Fruit fly (Drosophila melanogaster): ENCODE results near the gene Fum3.
A peak's percentile ranks its signal among the peaks of the same experiment; 100 is the strongest.

Fum3 gene

DNA sequence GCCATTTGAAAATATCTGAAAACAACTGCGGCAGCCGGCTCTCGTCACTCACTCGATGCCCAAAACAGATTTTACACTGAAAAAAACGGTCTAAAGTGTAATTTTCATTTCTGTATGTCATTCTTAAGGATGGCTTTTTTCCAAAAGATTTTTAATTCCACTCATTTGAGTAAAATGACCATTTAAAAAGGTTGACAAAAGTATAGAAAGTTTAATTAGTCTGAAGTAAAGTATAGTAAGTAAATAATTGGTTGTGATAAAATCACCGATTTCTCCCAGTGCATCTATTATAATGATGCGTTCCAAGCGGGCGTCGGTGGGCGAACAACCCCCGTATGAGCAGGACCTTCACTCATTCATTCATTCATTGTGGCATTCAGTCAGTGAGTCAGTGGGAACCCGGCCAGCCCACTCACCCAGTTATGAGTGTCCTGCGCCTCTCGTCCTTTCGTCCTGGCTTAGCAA, 43.3 kb downstream of the Fum3 start (continued):
- TF ChIP-seq CG7963 (GFP tag; IDR thresholded peaks at IDR 0.05; ENCODE audit: partially characterized antibody) (no peak), CG3407 (GFP tag; optimal IDR thresholded peaks at IDR 0.05) (peak; percentile 57), NfI (GFP tag; optimal IDR thresholded peaks at IDR 0.05) (no peak), CG4730 (GFP tag; IDR thresholded peaks at IDR 0.05) (peak; percentile 61; the same call in 1 of the 2 replicates), wor (GFP tag; IDR thresholded peaks at IDR 0.05) (peak; percentile 49; the same call in 1 of the 2 replicates), pb (GFP tag; optimal IDR thresholded peaks at IDR 0.05) (peak; percentile 30), Fer3 (tag; optimal IDR thresholded peaks at IDR 0.05) (peak; percentile 64), emc (GFP tag; optimal IDR thresholded peaks at IDR 0.05) (no peak), CG33557 (GFP tag; optimal IDR thresholded peaks at IDR 0.05) (peak; percentile 67), Gug (GFP tag; IDR thresholded peaks at IDR 0.05) (peak; percentile 31; the same call in 2 of the 4 replicates), Kr (GFP tag; optimal IDR thresholded peaks at IDR 0.05) (no peak), Bgb (GFP tag; IDR thresholded peaks at IDR 0.05; ENCODE audit: partially characterized antibody) (no peak), Aef1 (GFP tag; IDR thresholded peaks at IDR 0.05) (peak; percentile 56), trh (GFP tag; optimal IDR thresholded peaks at IDR 0.05) (peak; percentile 49), Mes4 (GFP tag; optimal IDR thresholded peaks at IDR 0.05) (peak; percentile 56), CG10979 (tag; optimal IDR thresholded peaks at IDR 0.05) (peak; percentile 92), CG12236 (GFP tag; optimal IDR thresholded peaks at IDR 0.05) (peak; percentile 23), sim (GFP tag; IDR thresholded peaks at IDR 0.05) (peak; percentile 61; the same call in 1 of the 2 replicates), CG9437 (GFP tag; optimal IDR thresholded peaks at IDR 0.05) (peak; percentile 55), gro (GFP tag; optimal IDR thresholded peaks at IDR 0.05) (no peak), tgo (GFP tag; IDR thresholded peaks at IDR 0.05) (peak; percentile 77), CG2202 (tag; optimal IDR thresholded peaks at IDR 0.05) (peak; percentile 59), CG6254 (GFP tag; optimal IDR thresholded peaks at IDR 0.05) (peak; percentile 71), Lim3 (GFP tag; IDR thresholded peaks at IDR 0.05) (0 out of 2 replicates have a peak, but pooled peaks have one; percentile 25), CoRest (tag; optimal IDR thresholded peaks at IDR 0.05) (peak; percentile 76), Dref (GFP tag; IDR thresholded peaks at IDR 0.05) (no peak), jumu (GFP tag; optimal IDR thresholded peaks at IDR 0.05) (peak; percentile 37), CG14667 (GFP tag; IDR thresholded peaks at IDR 0.05) (peak; percentile 52; the same call in 1 of the 2 replicates), croc (GFP tag; conservative IDR thresholded peaks at IDR 0.05) (peak; percentile 78), CG2678 (tag; optimal IDR thresholded peaks at IDR 0.05) (peak; percentile 88), dm (GFP tag; optimal IDR thresholded peaks at IDR 0.05) (peak; percentile 19), exex (tag; optimal IDR thresholded peaks at IDR 0.05) (peak; percentile 29), sc (optimal IDR thresholded peaks at IDR 0.05) (no peak), sc (GFP tag; optimal IDR thresholded peaks at IDR 0.05) (peak; percentile 64), CG8281 (tag; optimal IDR thresholded peaks at IDR 0.05) (peak; percentile 98), MESR4 (GFP tag; optimal IDR thresholded peaks at IDR 0.05) (no peak), CG3726 (GFP tag; IDR thresholded peaks at IDR 0.05) (peak; percentile 78; the same call in 1 of the 3 replicates), Atf3 (GFP tag; optimal IDR thresholded peaks at IDR 0.05) (peak; percentile 54), Max (GFP tag; optimal IDR thresholded peaks at IDR 0.05) (peak; percentile 52), ap (GFP tag; IDR thresholded peaks at IDR 0.05) (peak; percentile 68), CG9215 (GFP tag; IDR thresholded peaks at IDR 0.05) (peak; percentile 47; the same call in 1 of the 2 replicates), Hr3 (GFP tag; optimal IDR thresholded peaks at IDR 0.05) (peak; percentile 57), hkb (optimal IDR thresholded peaks at IDR 0.05) (no peak), hkb (GFP tag; IDR thresholded peaks at IDR 0.05) (peak; percentile 85), CG7357 (GFP tag; IDR thresholded peaks at IDR 0.05) (peak; percentile 74), CG17829 (tag; optimal IDR thresholded peaks at IDR 0.05) (peak; percentile 85), unpg (GFP tag; optimal IDR thresholded peaks at IDR 0.05) (peak; percentile 77), en (GFP tag; optimal IDR thresholded peaks at IDR 0.05) (no peak), ranshi (GFP tag; IDR thresholded peaks at IDR 0.05) (peak; percentile 79; the same call in 1 of the 2 replicates), fu2 (GFP tag; optimal IDR thresholded peaks at IDR 0.05) (no peak), C15 (GFP tag; IDR thresholded peaks at IDR 0.05) (no peak)

Measured in whole organism, embryonic.